Worm (Caenorhabditis elegans): ENCODE results near the gene F42A10.7.
"Not testable (repeated sequence)": the region's sequence is repeated elsewhere in the genome, so short reads cannot be mapped to it uniquely, and the experiment has no call there.

ce11 chrIII:6188020-6188419, 9.5 kb upstream of the F42A10.7 start:
- not testable (repeated sequence) for TF ChIP-seq ama-1 (optimal IDR thresholded peaks at IDR 0.05); pha-4 (tag; optimal IDR thresholded peaks at IDR 0.05); hlh-8 (tag; optimal IDR thresholded peaks at IDR 0.05); unc-55 (GFP tag; optimal IDR thresholded peaks at IDR 0.05); nhr-11 (tag; optimal IDR thresholded peaks at IDR 0.05); ceh-48 (tag; optimal IDR thresholded peaks at IDR 0.05); ahr-1 (tag; optimal IDR thresholded peaks at IDR 0.05); hlh-30 (tag; optimal IDR thresholded peaks at IDR 0.05; ENCODE audit: insufficient read depth); hlh-6 (tag; optimal IDR thresholded peaks at IDR 0.05); fkh-6 (tag; optimal IDR thresholded peaks at IDR 0.05)
- peak; percentile 9 for TF ChIP-seq unc-42 (tag; optimal IDR thresholded peaks at IDR 0.05)
